Fruit fly (Drosophila melanogaster) whole organism, wandering third instar larva: ENCODE measurements around the gene hb.

ENCODE experiments used
- OdsH ChIP-seq: fragments of 200-800 bp; sonication (Bioruptor generic); optimal IDR thresholded peaks from 2 replicates; lab custom pipeline; 2016; ENCODE audit warnings: missing biosample characterization, mild to moderate bottlenecking, missing genetic modification characterization
- dl ChIP-seq, 2 experiments: fragments of 175-275, 200-275 bp in 1 of 2; fragments of 200-275 bp in 1 of 2; sonication (Bioruptor generic); optimal IDR thresholded peaks; lab custom pipeline; 2018; ENCODE audit warnings: mild to moderate bottlenecking in 2 of 2, missing biosample characterization in 2 of 2, missing genetic modification characterization in 2 of 2, moderate library complexity in 2 of 2; ENCODE audit not compliant: partially characterized antibody in 2 of 2, insufficient read depth in 1 of 2
- h ChIP-seq: fragments of 200-800 bp; sonication (Bioruptor generic); optimal IDR thresholded peaks from 3 replicates; lab custom pipeline; 2016; ENCODE audit warnings: missing biosample characterization, mild to moderate bottlenecking, missing genetic modification characterization
- rgr ChIP-seq: fragments of 200-800 bp; sonication (Bioruptor generic); optimal IDR thresholded peaks from 3 replicates; lab custom pipeline; 2016; ENCODE audit warnings: missing biosample characterization, mild to moderate bottlenecking, missing genetic modification characterization
- sage ChIP-seq: fragments of 200-800 bp; sonication (Bioruptor generic); optimal IDR thresholded peaks from 2 replicates; lab custom pipeline; 2016; ENCODE audit warnings: missing biosample characterization, mild to moderate bottlenecking, missing genetic modification characterization
- tai ChIP-seq: sonication (Bioruptor generic); optimal IDR thresholded peaks from 2 replicates; lab custom pipeline; 2016; ENCODE audit warnings: missing biosample characterization, missing genetic modification characterization

dm6 chr3R:8741248-8741647 is 43.6 kb upstream of the hb start:
- TF ChIP-seq rgr = no peak
- no peak for TF ChIP-seq h (GFP tag; lab: Kevin White, UChicago)
- no peak for TF ChIP-seq dl (GFP tag; optimal IDR thresholded peaks at IDR 0.05; lab: Kevin White, UChicago; ENCODE audit: insufficient read depth in 1 of 2, partially characterized antibody in 2 of 2)
- TF ChIP-seq OdsH (GFP tag; lab: Kevin White, UChicago) = no peak
- no peak for TF ChIP-seq tai (GFP tag; lab: Kevin White, UChicago)
- no peak for TF ChIP-seq sage (GFP tag; lab: Kevin White, UChicago)
